Fruit fly (Drosophila melanogaster) Kc167 (cell line): ENCODE data around the gene CG42740.

Source experiments
- Myc ChIP-seq: fragments of >200 bp; optimal IDR thresholded peaks from 2 replicates; lab custom pipeline; 2017; ENCODE audit warnings: missing external identifiers
- Sin3A ChIP-seq: fragments of >200 bp; optimal IDR thresholded peaks from 2 replicates; lab custom pipeline; 2018; ENCODE audit warnings: missing external identifiers
- h ChIP-seq: fragments of >200 bp; optimal IDR thresholded peaks from 3 replicates; lab custom pipeline; 2018; ENCODE audit warnings: missing external identifiers
- insv ChIP-seq: fragments of >200 bp; optimal IDR thresholded peaks from 3 replicates; lab custom pipeline; 2018; ENCODE audit warnings: missing external identifiers
- psq ChIP-seq: fragments of >200 bp; optimal IDR thresholded peaks from 2 replicates; lab custom pipeline; 2017; ENCODE audit warnings: missing external identifiers
- ttk ChIP-seq: sonication (Bioruptor generic); optimal IDR thresholded peaks from 2 replicates; lab custom pipeline; 2017; ENCODE audit warnings: missing external identifiers

CG42740 gene

DNA sequence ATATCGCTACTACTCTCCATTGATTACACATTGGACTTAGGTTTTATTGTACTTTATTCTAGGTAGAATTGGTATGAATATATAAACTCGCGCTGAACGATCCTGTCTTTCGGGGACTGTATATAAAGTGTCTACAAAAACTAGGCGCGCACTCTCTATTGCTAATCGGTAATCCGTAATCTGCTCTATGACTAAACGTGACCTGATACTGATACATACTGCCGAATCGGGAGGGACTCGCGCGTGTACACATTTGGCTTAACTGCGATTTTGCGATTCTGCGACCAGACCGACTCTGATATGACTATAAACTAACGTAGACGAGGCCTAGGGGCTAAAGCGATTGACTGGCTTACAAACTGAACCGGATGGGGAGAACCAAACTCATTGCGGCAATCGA lies 2.9 kb upstream of the CG42740 start:
- TF ChIP-seq psq (lab: Kevin White, UChicago) (no peak), insv (no peak), Myc (lab: Kevin White, UChicago) (no peak), Sin3A (lab: Kevin White, UChicago) (no peak), ttk (lab: Kevin White, UChicago) (no peak), h (no peak)

DNA sequence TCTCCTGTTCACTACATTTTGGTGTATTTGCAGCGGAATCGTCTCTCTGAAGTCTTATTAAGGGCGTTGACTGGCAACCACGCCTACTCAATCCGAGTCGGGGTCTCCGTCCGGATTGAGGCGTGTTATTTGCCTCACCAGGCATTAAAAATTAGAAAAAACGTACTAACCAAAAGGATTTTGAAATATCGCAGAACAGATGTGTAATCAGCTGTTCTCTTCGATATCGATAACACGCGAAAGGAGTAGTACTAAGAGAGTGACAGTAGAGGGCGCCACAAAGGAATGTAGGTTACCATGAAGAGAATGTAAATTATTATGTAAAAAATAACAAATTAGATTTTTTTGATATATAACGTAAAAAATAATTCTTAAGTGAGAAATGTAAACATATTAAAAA lies 2.2 kb upstream of the CG42740 start, which contains the start of gene CG15536:
TSS of gene CG15536 (minus strand) at position 170 of the 400 bp plus-strand sequence.
- TF ChIP-seq insv (no peak), h (no peak), psq (lab: Kevin White, UChicago) (no peak), ttk (lab: Kevin White, UChicago) (no peak), Myc (lab: Kevin White, UChicago) (no peak), Sin3A (lab: Kevin White, UChicago) (no peak)

DNA sequence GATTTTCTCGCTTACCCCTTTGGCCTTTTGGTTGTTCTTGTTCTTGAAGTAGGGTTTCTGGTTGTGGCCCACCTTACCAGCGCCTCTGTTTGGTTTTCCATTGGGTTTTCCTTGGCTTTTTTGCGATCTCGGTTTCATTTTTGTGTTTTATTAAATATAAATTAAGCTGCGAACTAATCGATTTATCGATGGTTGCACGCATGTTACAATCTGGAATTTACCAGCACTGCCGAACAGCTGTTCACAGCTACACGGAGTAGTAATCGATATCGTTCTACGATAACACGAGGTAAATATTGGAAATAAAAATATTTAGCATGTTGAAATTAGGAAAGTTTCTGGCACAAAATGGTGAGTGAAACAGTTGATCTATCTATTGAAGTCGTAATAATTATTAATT lies 924 bp upstream of the CG42740 start, which contains the start of the genes CG15535 and mRpS18C:
TSS of gene CG15535 (minus strand) at position 235 of the 400 bp plus-strand sequence.
TSS of gene mRpS18C (plus strand) at position 280 of the 400 bp plus-strand sequence.
- TF ChIP-seq ttk (lab: Kevin White, UChicago) (no peak), insv (no peak), psq (lab: Kevin White, UChicago) (no peak), Myc (lab: Kevin White, UChicago) (no peak), Sin3A (lab: Kevin White, UChicago) (no peak), h (no peak)

DNA sequence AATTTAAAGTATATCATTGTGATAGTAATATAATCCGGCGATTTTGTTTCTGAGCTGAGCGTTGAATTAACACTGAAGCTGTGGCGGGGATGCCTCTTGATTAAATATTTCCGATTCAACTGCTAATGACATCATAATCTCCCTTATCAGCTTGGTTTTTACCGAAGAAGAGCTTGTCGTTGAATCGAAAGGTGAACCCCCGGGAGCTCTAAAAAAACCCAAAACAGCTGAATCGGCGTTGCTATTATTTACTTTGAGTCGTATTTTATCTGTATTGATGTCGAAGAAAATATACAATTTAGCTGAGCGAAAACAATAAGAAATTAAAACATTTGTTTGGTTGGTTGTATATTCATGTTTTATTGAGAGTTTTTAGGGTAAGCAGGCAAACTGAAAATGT lies 3.6 kb downstream of the CG42740 start:
- TF ChIP-seq insv = no peak
- no peak for TF ChIP-seq ttk (lab: Kevin White, UChicago)
- no peak for TF ChIP-seq h
- no peak for TF ChIP-seq Sin3A (lab: Kevin White, UChicago)
- TF ChIP-seq psq (lab: Kevin White, UChicago) = no peak
- no peak for TF ChIP-seq Myc (lab: Kevin White, UChicago)

DNA sequence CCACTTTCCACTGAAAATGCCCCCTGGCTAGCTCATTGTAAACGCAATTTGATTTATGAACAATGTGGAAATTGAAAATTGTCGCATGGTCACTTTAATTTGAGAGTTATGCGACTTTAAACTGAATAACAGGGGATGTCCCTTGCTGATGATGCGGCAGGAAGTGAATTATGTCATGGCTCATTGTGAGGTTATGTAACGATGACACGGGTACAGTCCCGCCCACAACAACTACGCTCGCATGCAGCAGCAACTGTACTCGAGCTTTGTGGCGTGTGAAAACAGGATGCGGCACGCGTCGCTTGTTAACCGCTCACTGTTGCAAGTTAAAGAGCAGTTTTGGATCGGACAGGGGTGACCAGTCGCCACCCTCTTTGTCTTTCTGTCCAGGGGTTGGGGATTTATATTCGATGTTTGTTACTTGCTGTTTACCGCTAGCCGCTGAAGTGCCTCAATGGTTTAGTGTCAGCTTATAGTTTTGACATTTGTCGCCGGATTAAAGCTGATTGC lies 6.0 kb downstream of the CG42740 start:
- TF ChIP-seq psq (lab: Kevin White, UChicago) (no peak), insv (no peak), Sin3A (lab: Kevin White, UChicago) (no peak), Myc (lab: Kevin White, UChicago) (no peak), ttk (lab: Kevin White, UChicago) (no peak), h (no peak)

DNA sequence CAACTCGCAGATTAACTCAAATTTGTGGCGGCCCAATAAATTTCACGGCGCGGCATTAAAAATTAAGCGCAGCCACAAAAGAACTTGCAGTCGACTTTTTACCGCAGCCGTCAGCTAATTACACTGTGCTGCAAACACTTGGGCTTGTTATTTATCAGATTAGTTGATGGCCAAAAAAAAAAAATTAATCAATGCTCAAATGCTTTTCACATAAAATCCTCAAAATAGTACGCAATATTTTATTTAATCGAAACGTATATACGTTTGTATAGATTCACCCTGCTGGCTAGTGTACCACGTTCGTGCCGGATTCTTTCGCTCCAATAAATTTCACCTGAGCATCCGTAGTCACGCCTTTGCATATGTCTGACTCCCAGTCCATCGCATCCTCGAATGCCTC lies 9.0 kb downstream of the CG42740 start:
- TF ChIP-seq Sin3A (lab: Kevin White, UChicago) (no peak), psq (lab: Kevin White, UChicago) (no peak), h (no peak), Myc (lab: Kevin White, UChicago) (no peak), ttk (lab: Kevin White, UChicago) (no peak), insv (no peak)

DNA sequence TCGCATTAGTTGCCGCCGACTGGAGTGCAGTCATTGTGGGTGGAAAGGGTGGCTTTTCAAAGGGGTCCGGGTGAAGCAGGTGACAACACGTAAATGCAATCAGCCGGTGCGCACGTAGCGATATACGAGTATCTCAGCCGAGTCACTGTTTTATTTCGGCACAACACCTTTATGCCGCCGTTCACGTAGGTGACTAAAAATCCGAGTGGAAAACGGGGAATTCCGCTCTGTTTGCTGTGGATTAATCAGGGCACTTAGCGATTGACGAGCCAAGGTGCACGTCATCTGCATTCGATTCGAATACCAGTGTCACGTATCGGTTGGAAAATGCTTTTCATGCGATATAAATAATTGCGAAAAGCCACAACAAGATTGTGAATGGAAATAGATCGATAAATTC lies 16.3 kb downstream of the CG42740 start:
- no peak for TF ChIP-seq insv
- no peak for TF ChIP-seq Sin3A (lab: Kevin White, UChicago)
- TF ChIP-seq ttk (lab: Kevin White, UChicago) = no peak
- no peak for TF ChIP-seq Myc (lab: Kevin White, UChicago)
- TF ChIP-seq psq (lab: Kevin White, UChicago) = no peak
- TF ChIP-seq h = no peak

DNA sequence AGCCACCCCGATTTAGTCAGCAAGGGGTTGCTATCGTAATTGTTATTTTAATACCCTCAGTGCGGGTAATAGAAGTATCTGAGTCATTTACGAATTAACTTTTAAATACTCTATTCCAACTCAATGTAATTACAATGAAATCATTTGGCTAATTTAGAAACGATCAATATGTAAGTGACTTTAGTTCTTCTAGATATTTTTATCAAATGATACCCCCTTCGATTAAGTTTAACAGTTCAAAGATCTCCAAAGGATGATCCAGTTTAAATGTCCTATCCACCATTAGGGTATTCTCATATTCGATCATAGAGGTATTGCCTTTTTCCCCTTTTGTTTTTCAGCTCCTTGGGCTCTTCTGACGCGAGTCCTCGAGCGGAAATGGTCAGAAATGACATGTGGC lies 28.9 kb downstream of the CG42740 start:
- TF ChIP-seq ttk (lab: Kevin White, UChicago) = no peak
- no peak for TF ChIP-seq Sin3A (lab: Kevin White, UChicago)
- no peak for TF ChIP-seq h
- no peak for TF ChIP-seq insv
- TF ChIP-seq psq (lab: Kevin White, UChicago) = no peak

DNA sequence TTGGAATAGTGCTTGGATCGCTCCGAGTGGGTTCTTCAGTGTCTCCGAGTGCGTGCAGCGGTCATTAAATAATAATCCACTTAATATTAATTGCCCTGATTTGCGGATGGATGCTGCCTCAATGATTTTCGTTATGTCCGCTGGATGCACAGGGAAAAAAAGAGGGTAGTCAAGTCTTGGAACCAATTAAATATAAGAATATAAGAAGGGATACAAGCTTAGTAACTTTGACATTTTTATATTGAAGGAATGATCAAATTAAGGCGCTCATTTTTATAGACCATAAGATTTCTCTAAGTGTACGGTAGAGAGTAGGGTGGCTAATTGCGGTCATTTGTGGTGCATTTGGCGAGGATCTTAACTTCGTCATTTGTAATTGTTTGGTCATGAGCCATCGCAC lies 30.8 kb downstream of the CG42740 start:
- TF ChIP-seq Myc (lab: Kevin White, UChicago) (no peak), psq (lab: Kevin White, UChicago) (no peak), h (no peak), Sin3A (lab: Kevin White, UChicago) (no peak), ttk (lab: Kevin White, UChicago) (no peak), insv (no peak)

DNA sequence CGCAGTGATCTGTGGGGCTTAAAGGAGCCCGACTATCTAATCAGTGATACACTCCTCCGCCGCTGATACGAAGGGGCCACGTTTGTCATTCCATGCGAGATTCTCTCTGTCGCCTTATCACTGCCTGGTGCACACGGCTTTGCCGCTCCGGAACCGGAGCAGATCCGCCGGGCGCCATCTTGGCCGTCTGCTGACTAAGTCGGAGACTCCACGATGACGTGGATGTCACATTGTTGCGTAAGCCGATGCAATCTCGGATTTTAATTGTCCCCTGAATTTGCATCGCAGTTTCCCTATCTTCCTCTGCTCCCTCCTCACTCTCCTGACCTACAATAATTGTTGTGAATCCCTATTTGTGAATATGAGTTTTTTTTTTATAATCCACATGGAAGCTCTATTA lies 31.7 kb downstream of the CG42740 start:
- no peak for TF ChIP-seq h
- TF ChIP-seq ttk (lab: Kevin White, UChicago) = no peak
- no peak for TF ChIP-seq insv
- no peak for TF ChIP-seq Myc (lab: Kevin White, UChicago)
- TF ChIP-seq psq (lab: Kevin White, UChicago) = no peak
- no peak for TF ChIP-seq Sin3A (lab: Kevin White, UChicago)

DNA sequence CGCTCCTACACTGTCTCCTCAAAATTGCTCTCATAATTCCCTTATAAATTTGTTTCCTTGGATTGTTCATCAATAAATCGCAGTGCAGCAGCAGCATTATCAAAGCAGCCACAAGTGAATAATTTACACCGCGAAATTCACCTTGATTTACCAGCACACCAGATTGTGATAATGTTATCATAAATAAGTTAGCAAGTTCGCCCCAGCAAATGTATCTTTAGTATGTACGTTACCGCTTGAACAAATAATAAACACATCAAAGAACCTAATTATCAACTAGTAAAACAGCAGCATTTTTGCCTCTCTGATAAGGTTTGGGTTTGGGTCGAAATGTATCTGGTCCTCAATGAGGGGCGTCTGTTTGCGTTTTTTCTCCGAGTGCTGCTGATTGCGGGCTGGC lies 32.5 kb downstream of the CG42740 start:
- TF ChIP-seq ttk (lab: Kevin White, UChicago) (no peak), psq (lab: Kevin White, UChicago) (no peak), h (no peak), Sin3A (lab: Kevin White, UChicago) (no peak), Myc (lab: Kevin White, UChicago) (no peak), insv (no peak)

DNA sequence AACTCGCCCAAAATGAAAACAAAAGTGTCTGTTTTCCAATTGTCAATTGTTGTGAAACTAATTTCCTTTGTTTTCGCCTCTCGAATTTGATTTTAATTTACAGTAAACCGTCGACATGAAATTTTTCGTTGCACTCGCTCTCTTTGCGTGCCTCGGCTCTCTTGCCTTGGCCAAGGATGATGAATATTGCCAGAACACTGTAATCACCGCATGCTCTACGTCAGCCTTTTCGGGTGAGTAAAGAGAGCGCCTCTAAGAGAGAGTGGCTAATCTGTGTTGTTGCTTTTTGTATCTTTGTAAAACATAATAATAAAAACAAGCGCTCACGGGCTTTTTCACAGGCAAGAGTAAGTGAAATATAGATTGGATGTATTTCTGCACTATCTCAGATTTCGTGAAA lies 33.7 kb downstream of the CG42740 start:
- no peak for TF ChIP-seq Sin3A (lab: Kevin White, UChicago)
- TF ChIP-seq Myc (lab: Kevin White, UChicago) = no peak
- TF ChIP-seq psq (lab: Kevin White, UChicago) = no peak
- TF ChIP-seq ttk (lab: Kevin White, UChicago) = no peak
- no peak for TF ChIP-seq h
- no peak for TF ChIP-seq insv
